Fruit fly (Drosophila melanogaster) S2 (cell line): ENCODE results near the gene CG32647.

Experiments
- CG8478 ChIP-seq: fragments of >200 bp; optimal IDR thresholded peaks from 2 replicates; lab custom pipeline; 2018
- CTCF ChIP-seq, 2 experiments: fragments of >200 bp; optimal IDR thresholded peaks; 2 replicates each; lab custom pipeline; 2018

DNA sequence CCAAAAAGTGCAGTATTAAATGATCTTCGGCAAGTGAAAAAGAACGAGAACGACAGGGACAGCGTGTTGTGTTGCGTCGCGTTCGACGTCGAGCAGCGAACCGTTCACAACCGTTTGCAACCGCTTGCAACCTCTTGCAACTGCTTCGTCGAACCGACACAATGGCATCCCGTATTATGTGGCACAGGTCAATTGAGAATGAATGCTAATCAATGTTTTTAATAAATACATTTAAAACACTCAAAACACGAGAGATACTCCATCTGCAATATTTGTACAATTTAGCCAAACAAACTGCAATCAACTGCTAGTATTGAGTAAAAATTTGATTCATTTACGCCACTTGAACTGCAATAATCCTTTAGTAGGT lies 42.1 kb downstream of the CG32647 start:
- TF ChIP-seq CG8478 (lab: Kevin White, UChicago) = no peak
- TF ChIP-seq CTCF (optimal IDR thresholded peaks at IDR 0.05; lab: Kevin White, UChicago) = no peak
